Worm (Caenorhabditis elegans) whole organism, L4/young adult: ENCODE data around the gene F10D7.3.

Experiments used
- W03F9.2 ChIP-seq: fragments of 150-350 bp; optimal IDR thresholded peaks from 2 replicates; lab custom pipeline; 2014; ENCODE audit warnings: missing biosample characterization, missing genetic modification characterization
- dao-5 ChIP-seq: sonication (generic microtip); optimal IDR thresholded peaks from 2 replicates; lab custom pipeline; 2016; ENCODE audit warnings: missing genotype, missing genetic modification characterization, moderate library complexity, missing compliant biosample characterization
- him-1 ChIP-seq: sonication (generic microtip); optimal IDR thresholded peaks from 2 replicates; lab custom pipeline; 2016; ENCODE audit warnings: missing genotype, missing genetic modification reagents, missing genetic modification characterization, missing compliant biosample characterization

- TF ChIP-seq W03F9.2 (tag; lab: Kevin White, UChicago): peak; percentile 30
- no peak for TF ChIP-seq dao-5 (tag; lab: Kevin White, UChicago)
- TF ChIP-seq him-1 (tag; lab: Kevin White, UChicago): no peak
These were observed 17.7 kb upstream of the F10D7.3 start for ce11 chrX:17392182-17392581.
